Worm (Caenorhabditis elegans): Measurements from ENCODE around the gene W07G1.7.

DNA sequence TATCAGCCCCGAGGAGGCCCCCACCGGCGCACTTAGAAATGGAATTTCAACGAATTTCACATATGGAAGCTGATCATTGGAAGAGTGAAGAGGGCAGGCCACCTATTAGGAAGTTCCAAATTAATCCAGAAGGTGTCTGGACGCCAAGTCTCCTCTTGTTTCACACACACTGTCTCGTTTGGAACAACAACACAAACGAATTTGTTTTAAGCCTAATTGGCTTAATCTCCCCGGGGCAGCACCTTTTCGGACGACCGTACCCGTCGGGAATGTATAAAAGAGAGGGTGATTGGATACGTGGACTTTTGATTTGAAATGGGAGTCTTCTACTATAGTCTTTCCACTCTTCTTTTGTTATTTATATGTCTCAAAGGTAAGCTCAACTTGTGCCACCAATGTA lies 50.1 kb downstream of the W07G1.7 start, which contains the start of gene mltn-3:
- TF ChIP-seq lin-15B (tag; optimal IDR thresholded peaks at IDR 0.05): no peak
- TF ChIP-seq egl-27 (tag; optimal IDR thresholded peaks at IDR 0.05): no peak
